Worm (Caenorhabditis elegans) whole organism, late embryonic: Measurements from ENCODE around the gene dhs-26.

Experiments
- K02D7.2 ChIP-seq: sonication (generic microtip); optimal IDR thresholded peaks from 2 replicates; lab custom pipeline; 2017; ENCODE audit warnings: mild to moderate bottlenecking, missing genetic modification characterization, missing compliant biosample characterization
- Y22D7AL.16 ChIP-seq: sonication (generic microtip); optimal IDR thresholded peaks from 2 replicates; lab custom pipeline; 2016; ENCODE audit warnings: missing genetic modification characterization, missing compliant biosample characterization
- ahr-1 ChIP-seq: sonication (generic microtip); optimal IDR thresholded peaks from 2 replicates; lab custom pipeline; 2016; ENCODE audit warnings: missing genetic modification characterization, missing compliant biosample characterization
- ama-1 ChIP-seq: fragments of 150-350 bp; optimal IDR thresholded peaks from 2 replicates; lab custom pipeline; 2014
- ceh-14 ChIP-seq: sonication (generic microtip); optimal IDR thresholded peaks from 2 replicates; lab custom pipeline; 2016; ENCODE audit warnings: missing genotype, missing genetic modification characterization, missing compliant biosample characterization
- ceh-18 ChIP-seq: sonication (generic microtip); optimal IDR thresholded peaks from 2 replicates; lab custom pipeline; 2016; ENCODE audit warnings: missing genetic modification characterization, missing compliant biosample characterization
- ceh-19 ChIP-seq: fragments of 200-800 bp; sonication (Bioruptor generic); optimal IDR thresholded peaks from 2 replicates; lab custom pipeline; 2018; ENCODE audit warnings: mild to moderate bottlenecking, missing genetic modification characterization, missing compliant biosample characterization
- ceh-31 ChIP-seq: sonication (generic microtip); optimal IDR thresholded peaks from 2 replicates; lab custom pipeline; 2016; ENCODE audit warnings: missing genetic modification characterization, missing compliant biosample characterization
- ceh-45 ChIP-seq: fragments of 200-800 bp; sonication (Bioruptor generic); IDR thresholded peaks from 2 replicates; pipeline ENCODE4 v1.3.6; 2022; ENCODE audit warnings: missing genetic modification reagents, missing genetic modification characterization, missing compliant biosample characterization
- ceh-48 ChIP-seq: sonication (generic microtip); optimal IDR thresholded peaks from 2 replicates; lab custom pipeline; 2016; ENCODE audit warnings: missing genetic modification characterization, inconsistent platforms, missing compliant biosample characterization
- ceh-6 ChIP-seq: fragments of 200-800 bp; sonication (Bioruptor generic); optimal IDR thresholded peaks from 2 replicates; lab custom pipeline; 2018; ENCODE audit warnings: mild to moderate bottlenecking, missing genetic modification characterization, missing compliant biosample characterization
- ceh-9 ChIP-seq: sonication (generic microtip); optimal IDR thresholded peaks from 2 replicates; lab custom pipeline; 2016; ENCODE audit warnings: mild to moderate bottlenecking, missing genetic modification characterization, inconsistent platforms, missing compliant biosample characterization
- che-1 ChIP-seq: sonication (generic microtip); optimal IDR thresholded peaks from 2 replicates; lab custom pipeline; 2016; ENCODE audit warnings: mild to moderate bottlenecking, missing genetic modification characterization, missing compliant biosample characterization
- dmd-4 ChIP-seq: sonication (generic microtip); optimal IDR thresholded peaks from 2 replicates; lab custom pipeline; 2016; ENCODE audit warnings: borderline replicate concordance, missing genetic modification characterization, missing compliant biosample characterization
- dve-1 ChIP-seq: sonication (generic microtip); optimal IDR thresholded peaks from 2 replicates; lab custom pipeline; 2017; ENCODE audit warnings: antibody characterized with exemption, mild to moderate bottlenecking, missing genetic modification characterization, missing compliant biosample characterization
- elt-2 ChIP-seq: sonication (generic microtip); optimal IDR thresholded peaks from 2 replicates; lab custom pipeline; 2016; ENCODE audit warnings: missing genetic modification reagents, missing genetic modification characterization, missing compliant biosample characterization
- elt-4 ChIP-seq: sonication (generic microtip); optimal IDR thresholded peaks from 2 replicates; lab custom pipeline; 2016; ENCODE audit warnings: missing genetic modification characterization, missing compliant biosample characterization
- fkh-6 ChIP-seq: sonication (generic microtip); optimal IDR thresholded peaks from 2 replicates; lab custom pipeline; 2016; ENCODE audit warnings: missing genetic modification characterization, missing compliant biosample characterization
- gmeb-2 ChIP-seq: sonication (generic microtip); optimal IDR thresholded peaks from 2 replicates; lab custom pipeline; 2016; ENCODE audit warnings: missing genetic modification characterization, inconsistent platforms, missing compliant biosample characterization
- hlh-13 ChIP-seq: fragments of 200-800 bp; sonication (Bioruptor generic); optimal IDR thresholded peaks from 2 replicates; lab custom pipeline; 2018; ENCODE audit warnings: mild to moderate bottlenecking, missing genetic modification characterization, missing compliant biosample characterization
- hlh-15 ChIP-seq: sonication (generic microtip); optimal IDR thresholded peaks from 2 replicates; lab custom pipeline; 2016; ENCODE audit warnings: missing genetic modification characterization, missing compliant biosample characterization
- hlh-6 ChIP-seq: sonication (generic microtip); optimal IDR thresholded peaks from 2 replicates; lab custom pipeline; 2016; ENCODE audit warnings: missing genotype, missing genetic modification characterization, missing compliant biosample characterization
- lim-6 ChIP-seq: sonication (generic microtip); optimal IDR thresholded peaks from 2 replicates; lab custom pipeline; 2016; ENCODE audit warnings: missing genetic modification characterization, missing compliant biosample characterization
- lin-11 ChIP-seq: fragments of 200-800 bp; sonication (Bioruptor generic); optimal IDR thresholded peaks from 2 replicates; lab custom pipeline; 2018; ENCODE audit warnings: mild to moderate bottlenecking, missing genetic modification characterization, missing compliant biosample characterization
- madf-2 ChIP-seq: sonication (generic microtip); optimal IDR thresholded peaks from 2 replicates; lab custom pipeline; 2017; ENCODE audit warnings: missing genetic modification characterization, missing compliant biosample characterization
- pag-3 ChIP-seq: sonication (generic microtip); optimal IDR thresholded peaks from 2 replicates; lab custom pipeline; 2016; ENCODE audit warnings: missing compliant biosample characterization, missing genetic modification characterization, borderline replicate concordance
- pha-2 ChIP-seq: sonication (generic microtip); optimal IDR thresholded peaks from 2 replicates; lab custom pipeline; 2017; ENCODE audit warnings: mild to moderate bottlenecking, missing genetic modification characterization, missing compliant biosample characterization
- pros-1 ChIP-seq: fragments of 150-350 bp; optimal IDR thresholded peaks from 2 replicates; lab custom pipeline; 2014; ENCODE audit warnings: missing biosample characterization, missing genetic modification reagents, missing genetic modification characterization
- ref-2 ChIP-seq: sonication (generic microtip); optimal IDR thresholded peaks from 2 replicates; lab custom pipeline; 2016; ENCODE audit warnings: missing genetic modification characterization, missing compliant biosample characterization
- rnt-1 ChIP-seq: sonication (generic microtip); optimal IDR thresholded peaks from 2 replicates; lab custom pipeline; 2016; ENCODE audit warnings: missing genetic modification characterization, missing compliant biosample characterization
- sdc-2 ChIP-seq: sonication (generic microtip); optimal IDR thresholded peaks from 2 replicates; lab custom pipeline; 2016; ENCODE audit warnings: missing genotype, missing genetic modification characterization, missing compliant biosample characterization
- syd-9 ChIP-seq: sonication (generic microtip); optimal IDR thresholded peaks from 2 replicates; lab custom pipeline; 2016; ENCODE audit warnings: mild to moderate bottlenecking, missing genetic modification characterization, moderate library complexity, missing compliant biosample characterization
- tbx-2 ChIP-seq: sonication (generic microtip); optimal IDR thresholded peaks from 2 replicates; lab custom pipeline; 2016; ENCODE audit warnings: missing genetic modification characterization, missing compliant biosample characterization
- unc-3 ChIP-seq, 2 experiments: fragments of 200-800 bp in 1 of 2; sonication (Bioruptor generic) in 1 of 2; sonication (generic microtip) in 1 of 2; conservative IDR thresholded peaks in 1 of 2; optimal IDR thresholded peaks in 1 of 2; 2 replicates each; pipeline versions ENCODE4 v1.3.6 to Lab custom; 2016 to 2022; ENCODE audit warnings: missing compliant biosample characterization in 2 of 2, missing genetic modification characterization in 2 of 2, missing genetic modification reagents in 1 of 2
- ztf-16 ChIP-seq: sonication (generic microtip); optimal IDR thresholded peaks from 2 replicates; lab custom pipeline; 2017; ENCODE audit warnings: missing genetic modification characterization, missing compliant biosample characterization

Gene dhs-26

ce11 chrX:3347904-3348441, 14.3 kb downstream of the dhs-26 start, which contains the start of gene ZK816.3 (continued):
- TF ChIP-seq unc-3 (GFP tag; conservative IDR thresholded peaks at IDR 0.05; lab: Robert Waterston, UW) (peak; percentile 46; the same call in 1 of the 2 replicates), unc-3 (tag; optimal IDR thresholded peaks at IDR 0.05; lab: Kevin White, UChicago) (no peak), ceh-6 (GFP tag; lab: Kevin White, UChicago) (peak; percentile 75), ceh-19 (peak; percentile 36), hlh-15 (tag; lab: Kevin White, UChicago) (peak; percentile 29), ztf-16 (no peak), pha-2 (tag; lab: Kevin White, UChicago) (peak; percentile 50), dve-1 (tag; lab: Kevin White, UChicago) (peak; percentile 15), ceh-48 (tag; lab: Kevin White, UChicago) (no peak), K02D7.2 (tag; lab: Kevin White, UChicago) (no peak), ceh-45 (GFP tag; lab: Robert Waterston, UW) (no peak), tbx-2 (peak; percentile 72), pag-3 (tag; lab: Kevin White, UChicago) (no peak), che-1 (tag; lab: Kevin White, UChicago) (peak; percentile 60), gmeb-2 (peak; percentile 29), elt-4 (no peak)

ce11 chrX:3343620-3344197, 18.6 kb downstream of the dhs-26 start:
- TF ChIP-seq rnt-1 = peak; percentile 17
- TF ChIP-seq dmd-4 = no peak
- TF ChIP-seq fkh-6 (tag; lab: Kevin White, UChicago) = peak; percentile 18
- TF ChIP-seq ceh-18 (tag; lab: Kevin White, UChicago) = no peak
- TF ChIP-seq tbx-2 = peak; percentile 1
- TF ChIP-seq ceh-9 = no peak
- TF ChIP-seq sdc-2 (tag; lab: Kevin White, UChicago) = peak; percentile 7
- peak; percentile 14 for TF ChIP-seq hlh-6 (tag; lab: Kevin White, UChicago)
- TF ChIP-seq, all 69 proteins: peak for 5

ce11 chrX:3339882-3340281, 22.4 kb downstream of the dhs-26 start:
- TF ChIP-seq lin-11 (tag; lab: Kevin White, UChicago) = no peak
- no peak for TF ChIP-seq lim-6
- no peak for TF ChIP-seq syd-9 (tag; lab: Kevin White, UChicago)
- no peak for TF ChIP-seq che-1 (tag; lab: Kevin White, UChicago)
- no peak for TF ChIP-seq Y22D7AL.16 (tag; lab: Kevin White, UChicago)
- TF ChIP-seq ceh-14 (tag; lab: Kevin White, UChicago) = no peak
- no peak for TF ChIP-seq madf-2 (tag; lab: Kevin White, UChicago)
- TF ChIP-seq ahr-1 (tag; lab: Kevin White, UChicago) = no peak
- TF ChIP-seq ceh-9 = no peak
- no peak for TF ChIP-seq pros-1
- TF ChIP-seq ama-1 = no peak

- peak; percentile 71 for TF ChIP-seq elt-2
- TF ChIP-seq Y22D7AL.16 (tag; lab: Kevin White, UChicago) = no peak
Measured at ce11 chrX:3334115-3334514, 28.2 kb downstream of the dhs-26 start.

- TF ChIP-seq ceh-31 (tag; lab: Kevin White, UChicago) = no peak
- TF ChIP-seq ref-2 (tag; lab: Kevin White, UChicago) = no peak
- TF ChIP-seq madf-2 (tag; lab: Kevin White, UChicago) = no peak
- no peak for TF ChIP-seq tbx-2
- no peak for TF ChIP-seq hlh-13 (GFP tag; lab: Kevin White, UChicago)
Measured at ce11 chrX:3332824-3333223, 29.5 kb downstream of the dhs-26 start, which contains the start of gene F11D5.1. F11D5.1 (plus strand) TSS chrX:3333124.
